Fruit fly (Drosophila melanogaster) whole organism, embryonic: ENCODE results near the gene CG4297.
A peak's percentile ranks its signal among the peaks of the same experiment; 100 is the strongest.

Experiments used
- ATbp ChIP-seq: fragments of 200-800 bp; sonication (Bioruptor generic); optimal IDR thresholded peaks from 2 replicates; lab custom pipeline; 2017; ENCODE audit warnings: missing biosample characterization, mild to moderate bottlenecking, missing genetic modification characterization, missing genetic modification reagents
- Abd-B ChIP-seq: fragments of 200-800 bp; sonication (Bioruptor generic); optimal IDR thresholded peaks from 2 replicates; lab custom pipeline; 2018; ENCODE audit warnings: missing biosample characterization, mild to moderate bottlenecking, missing genetic modification characterization, moderate library complexity
- CG10209 ChIP-seq: fragments of 200-800 bp; sonication (Bioruptor generic); optimal IDR thresholded peaks from 3 replicates; lab custom pipeline; 2017; ENCODE audit warnings: missing biosample characterization, mild to moderate bottlenecking, missing genetic modification characterization, missing genetic modification reagents
- CG10267 ChIP-seq: fragments of 200-800 bp; sonication (Bioruptor generic); optimal IDR thresholded peaks from 2 replicates; lab custom pipeline; 2018; ENCODE audit warnings: missing biosample characterization, mild to moderate bottlenecking, missing genetic modification characterization, moderate library complexity
- CG10366 ChIP-seq: fragments of 200-800 bp; sonication (Bioruptor generic); IDR thresholded peaks from 2 replicates; pipeline ENCODE4 v1.3.6; 2022; ENCODE audit warnings: missing biosample characterization, missing genetic modification characterization
- CG10959 ChIP-seq: fragments of 200-800 bp; sonication (Bioruptor generic); IDR thresholded peaks from 2 replicates; pipeline ENCODE4 v1.3.6; 2022; ENCODE audit warnings: missing biosample characterization, missing genetic modification characterization
- CG11695 ChIP-seq: fragments of 200-800 bp; sonication (Bioruptor generic); IDR thresholded peaks from 3 replicates; pipeline ENCODE4 v1.3.6; 2022; ENCODE audit warnings: missing biosample characterization, missing genetic modification characterization
- CG14710 ChIP-seq: fragments of 200-800 bp; sonication (Bioruptor generic); optimal IDR thresholded peaks from 3 replicates; lab custom pipeline; 2019; ENCODE audit warnings: missing biosample characterization, mild to moderate bottlenecking, missing genetic modification characterization, moderate library complexity
- CG15514 ChIP-seq: fragments of 200-800 bp; sonication (Bioruptor generic); optimal IDR thresholded peaks from 3 replicates; lab custom pipeline; 2017; ENCODE audit warnings: missing biosample characterization, missing genetic modification characterization, mild to moderate bottlenecking, moderate library complexity, missing genetic modification reagents
- CG16813 ChIP-seq: fragments of 200-800 bp; sonication (Bioruptor generic); IDR thresholded peaks from 3 replicates; pipeline ENCODE4 v1.3.6; 2022; ENCODE audit warnings: missing biosample characterization, missing genetic modification characterization; ENCODE audit not compliant: partially characterized antibody
- CG17612 ChIP-seq: fragments of 200-800 bp; sonication (Bioruptor generic); IDR thresholded peaks from 2 replicates; pipeline ENCODE4 v1.3.6; 2022; ENCODE audit warnings: missing biosample characterization, missing genetic modification characterization
- CG18599 ChIP-seq: fragments of 200-800 bp; sonication (Bioruptor generic); optimal IDR thresholded peaks from 3 replicates; lab custom pipeline; 2017; ENCODE audit warnings: missing biosample characterization, missing genetic modification characterization, mild to moderate bottlenecking, moderate library complexity, missing genetic modification reagents
- CG2120 ChIP-seq: fragments of 200-800 bp; sonication (Bioruptor generic); optimal IDR thresholded peaks from 3 replicates; lab custom pipeline; 2016; ENCODE audit warnings: missing biosample characterization, missing genetic modification characterization
- CG2199 ChIP-seq: fragments of 200-800 bp; sonication (Bioruptor generic); IDR thresholded peaks from 3 replicates; pipeline ENCODE4 v1.3.6; 2022; ENCODE audit warnings: missing biosample characterization, missing genetic modification characterization
- CG31224 ChIP-seq: fragments of 200-800 bp; sonication (Bioruptor generic); IDR thresholded peaks from 2 replicates; pipeline ENCODE4 v1.3.6; 2022; ENCODE audit warnings: missing biosample characterization, missing genetic modification characterization
- CG31441 ChIP-seq: fragments of 200-800 bp; sonication (Bioruptor generic); IDR thresholded peaks from 2 replicates; pipeline ENCODE4 v1.3.6; 2022; ENCODE audit warnings: missing biosample characterization, missing genetic modification characterization
- CG3163 ChIP-seq: fragments of 200-800 bp; sonication (Bioruptor generic); optimal IDR thresholded peaks from 3 replicates; lab custom pipeline; 2016; ENCODE audit warnings: missing biosample characterization, missing genetic modification characterization
- CG32767 ChIP-seq: fragments of 200-800 bp; sonication (Bioruptor generic); IDR thresholded peaks from 2 replicates; pipeline ENCODE4 v1.3.6; 2022; ENCODE audit warnings: missing biosample characterization, missing genetic modification characterization
- CG34376 ChIP-seq: fragments of 200-800 bp; sonication (Bioruptor generic); optimal IDR thresholded peaks from 2 replicates; lab custom pipeline; 2018; ENCODE audit warnings: missing biosample characterization, mild to moderate bottlenecking, missing genetic modification characterization
- CG3995 ChIP-seq: fragments of 200-800 bp; sonication (Bioruptor generic); optimal IDR thresholded peaks from 3 replicates; lab custom pipeline; 2016; ENCODE audit warnings: missing biosample characterization, missing genetic modification characterization
- CG4854 ChIP-seq: fragments of 200-800 bp; sonication (Bioruptor generic); optimal IDR thresholded peaks from 2 replicates; lab custom pipeline; 2016; ENCODE audit warnings: missing biosample characterization, missing genetic modification characterization, inconsistent platforms
- CG6683 ChIP-seq: fragments of 200-800 bp; sonication (Bioruptor generic); optimal IDR thresholded peaks from 2 replicates; lab custom pipeline; 2017; ENCODE audit warnings: missing biosample characterization, mild to moderate bottlenecking, missing genetic modification characterization, missing genetic modification reagents
- CG7786 ChIP-seq: fragments of 200-800 bp; sonication (Bioruptor generic); optimal IDR thresholded peaks from 2 replicates; lab custom pipeline; 2016; ENCODE audit warnings: missing biosample characterization, missing genetic modification characterization
- CG7928 ChIP-seq: fragments of 200-800 bp; sonication (Bioruptor generic); optimal IDR thresholded peaks from 2 replicates; lab custom pipeline; 2017; ENCODE audit warnings: missing biosample characterization, mild to moderate bottlenecking, missing genetic modification characterization
- CG7963 ChIP-seq: fragments of 200-800 bp; sonication (Bioruptor generic); IDR thresholded peaks from 3 replicates; pipeline ENCODE4 v1.3.6; 2022; ENCODE audit warnings: missing biosample characterization, missing genetic modification characterization; ENCODE audit not compliant: partially characterized antibody
- CG8478 ChIP-seq: fragments of >200 bp; optimal IDR thresholded peaks from 2 replicates; lab custom pipeline; 2018
- CHES-1-like ChIP-seq: fragments of 200-800 bp; sonication (Bioruptor generic); optimal IDR thresholded peaks from 2 replicates; lab custom pipeline; 2016; ENCODE audit warnings: missing biosample characterization, missing genetic modification characterization
- Fer2 ChIP-seq: fragments of 200-800 bp; sonication (Bioruptor generic); optimal IDR thresholded peaks from 2 replicates; lab custom pipeline; 2018; ENCODE audit warnings: missing biosample characterization, mild to moderate bottlenecking, missing genetic modification characterization, moderate library complexity
- Gsc ChIP-seq: fragments of 200-800 bp; sonication (Bioruptor generic); IDR thresholded peaks from 2 replicates; pipeline ENCODE4 v1.3.6; 2022; ENCODE audit warnings: missing biosample characterization, missing genetic modification characterization
- Med ChIP-seq: fragments of 200-800 bp; sonication (Bioruptor generic); peaks from one replicate; lab custom pipeline; 2016; ENCODE audit warnings: missing biosample characterization, missing genetic modification characterization, mild to moderate bottlenecking, inconsistent platforms, moderate library complexity
- PHDP ChIP-seq: fragments of 200-800 bp; sonication (Bioruptor generic); optimal IDR thresholded peaks from 3 replicates; lab custom pipeline; 2018; ENCODE audit warnings: missing biosample characterization, mild to moderate bottlenecking, missing genetic modification characterization, moderate library complexity
- Scr ChIP-seq: fragments of 200-800 bp; sonication (Bioruptor generic); IDR thresholded peaks from 2 replicates; pipeline ENCODE4 v1.3.6; 2022; ENCODE audit warnings: missing biosample characterization, missing genetic modification characterization; ENCODE audit not compliant: partially characterized antibody
- Xrp1 ChIP-seq: fragments of 200-800 bp; sonication (Bioruptor generic); IDR thresholded peaks from 2 replicates; pipeline ENCODE4 v1.3.6; 2022; ENCODE audit warnings: missing biosample characterization, missing genetic modification characterization
- ash1 ChIP-seq: fragments of 200-800 bp; sonication (Bioruptor generic); optimal IDR thresholded peaks from 2 replicates; lab custom pipeline; 2018; ENCODE audit warnings: missing biosample characterization, mild to moderate bottlenecking, missing genetic modification characterization
- bsh ChIP-seq, 2 experiments: fragments of 200-800 bp; sonication (Bioruptor generic); optimal IDR thresholded peaks; 2 replicates each; lab custom pipeline; 2017 to 2018; ENCODE audit warnings: mild to moderate bottlenecking in 2 of 2, missing biosample characterization in 2 of 2, missing genetic modification characterization in 2 of 2, moderate library complexity in 1 of 2
- chn ChIP-seq: fragments of 200-800 bp; sonication (Bioruptor generic); optimal IDR thresholded peaks from 2 replicates; lab custom pipeline; 2016; ENCODE audit warnings: missing biosample characterization, missing genetic modification characterization
- dm ChIP-seq: fragments of 200-800 bp; sonication (Bioruptor generic); optimal IDR thresholded peaks from 3 replicates; lab custom pipeline; 2016; ENCODE audit warnings: missing biosample characterization, missing genetic modification characterization
- ewg ChIP-seq: fragments of 200-800 bp; sonication (Bioruptor generic); optimal IDR thresholded peaks from 3 replicates; lab custom pipeline; 2017; ENCODE audit warnings: mild to moderate bottlenecking, missing biosample characterization, missing genetic modification reagents, missing genetic modification characterization
- fd64A ChIP-seq: fragments of 200-800 bp; sonication (Bioruptor generic); optimal IDR thresholded peaks from 3 replicates; lab custom pipeline; 2018; ENCODE audit warnings: missing biosample characterization, mild to moderate bottlenecking, missing genetic modification characterization
- ham ChIP-seq: fragments of 200-800 bp; sonication (Bioruptor generic); IDR thresholded peaks from 2 replicates; pipeline ENCODE4 v1.3.6; 2022; ENCODE audit warnings: missing biosample characterization, missing genetic modification characterization
- lab ChIP-seq: fragments of 200-800 bp; sonication (Bioruptor generic); optimal IDR thresholded peaks from 3 replicates; lab custom pipeline; 2017; ENCODE audit warnings: missing biosample characterization, missing genetic modification characterization, mild to moderate bottlenecking, moderate library complexity, missing genetic modification reagents
- lilli ChIP-seq: fragments of 200-800 bp; sonication (Bioruptor generic); optimal IDR thresholded peaks from 3 replicates; lab custom pipeline; 2016; ENCODE audit warnings: missing biosample characterization, missing genetic modification characterization
- pan ChIP-seq, 4 experiments: fragments of >200 bp in 3 of 4; fragments of 200-800 bp in 1 of 4; sonication (Bioruptor generic) in 1 of 4; optimal IDR thresholded peaks in 3 of 4; IDR thresholded peaks in 1 of 4; 2 replicates each; pipeline versions ENCODE4 v1.3.6 to Lab custom; 2017 to 2022; ENCODE audit warnings: missing biosample characterization in 2 of 4, missing genetic modification characterization in 2 of 4, mixed read lengths in 1 of 4
- peb ChIP-seq: fragments of 200-800 bp; sonication (Bioruptor generic); IDR thresholded peaks from 2 replicates; pipeline ENCODE4 v1.3.6; 2022; ENCODE audit warnings: missing biosample characterization, missing genetic modification characterization
- salm ChIP-seq: fragments of 200-800 bp; sonication (Bioruptor generic); optimal IDR thresholded peaks from 2 replicates; lab custom pipeline; 2018; ENCODE audit warnings: missing biosample characterization, mild to moderate bottlenecking, missing genetic modification characterization
- shn ChIP-seq: fragments of 200-800 bp; sonication (Bioruptor generic); optimal IDR thresholded peaks from 3 replicates; lab custom pipeline; 2016; ENCODE audit warnings: missing biosample characterization, missing genetic modification characterization
- sqz ChIP-seq: fragments of 200-800 bp; sonication (Bioruptor generic); optimal IDR thresholded peaks from 3 replicates; lab custom pipeline; 2018; ENCODE audit warnings: missing biosample characterization, mild to moderate bottlenecking, missing genetic modification characterization
- tap ChIP-seq: fragments of 200-800 bp; optimal IDR thresholded peaks from 3 replicates; lab custom pipeline; 2019; ENCODE audit warnings: missing biosample characterization, mild to moderate bottlenecking, missing genetic modification characterization, moderate library complexity
- tio ChIP-seq: fragments of 200-800 bp; sonication (Bioruptor generic); optimal IDR thresholded peaks from 2 replicates; lab custom pipeline; 2017; ENCODE audit warnings: missing biosample characterization, missing genetic modification characterization, inconsistent platforms

CG4297 gene

DNA sequence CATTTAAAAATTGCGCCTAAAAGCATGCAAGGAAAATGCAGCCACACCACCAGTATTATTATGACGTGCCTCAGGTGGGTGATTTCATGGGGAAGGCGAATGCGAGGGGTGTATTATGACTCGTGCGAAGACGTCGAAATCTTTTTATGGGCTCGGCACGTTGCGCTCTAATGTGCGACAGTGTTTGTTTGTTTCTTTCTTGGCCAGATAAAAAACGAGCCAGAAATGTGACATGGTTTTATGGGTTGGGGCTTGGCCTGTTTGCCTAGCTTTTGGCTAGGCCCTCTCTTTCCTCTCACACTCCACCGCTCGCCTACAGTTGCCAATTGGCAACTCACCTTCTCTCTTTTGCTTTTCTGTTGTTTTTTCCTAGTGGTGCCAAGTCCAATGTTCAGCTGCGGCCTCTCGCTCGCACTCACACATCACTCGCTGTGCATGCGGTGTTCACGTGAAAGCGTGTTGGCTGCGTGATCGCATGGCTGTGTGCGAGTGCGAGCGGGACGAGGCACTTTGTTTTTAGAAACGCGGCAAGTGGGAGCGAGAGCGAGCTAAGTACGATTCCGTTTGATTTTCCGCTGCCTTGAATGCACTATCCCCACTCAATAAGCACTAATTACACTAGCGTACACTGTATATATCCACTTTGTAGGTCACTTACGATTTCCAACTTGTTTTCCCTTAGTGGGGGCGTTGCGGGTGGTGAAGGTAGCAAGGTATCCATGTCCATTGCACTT is 6.9 kb upstream of the CG4297 start (continued):
- no peak for TF ChIP-seq CG16813 (GFP tag; lab: Robert Waterston, UW)
- peak; percentile 13 to 100 for TF ChIP-seq bsh (GFP tag; optimal IDR thresholded peaks at IDR 0.05; lab: Kevin White, UChicago)
- TF ChIP-seq CG3995 (GFP tag; lab: Kevin White, UChicago): no peak
- TF ChIP-seq Fer2: no peak
- TF ChIP-seq dm (GFP tag; lab: Kevin White, UChicago): peak; percentile 77
- no peak for TF ChIP-seq CG10209 (GFP tag; lab: Kevin White, UChicago)
- no peak for TF ChIP-seq CG32767 (GFP tag; lab: Robert Waterston, UW)
- peak; percentile 62 for TF ChIP-seq CG34376 (GFP tag; lab: Kevin White, UChicago)
- no peak for TF ChIP-seq tio (GFP tag; lab: Kevin White, UChicago)
- TF ChIP-seq sqz (GFP tag; lab: Kevin White, UChicago): peak; percentile 66
- peak; percentile 2 for TF ChIP-seq CG14710 (tag; lab: Kevin White, UChicago)
- no peak for TF ChIP-seq CG31224
- TF ChIP-seq lilli (GFP tag; lab: Kevin White, UChicago): no peak
- peak; percentile 62 for TF ChIP-seq CG15514
- TF ChIP-seq pan (optimal IDR thresholded peaks at IDR 0.05; lab: Kevin White, UChicago): no peak
- TF ChIP-seq pan (GFP tag; optimal IDR thresholded peaks at IDR 0.05 in 1 of 2, IDR thresholded peaks at IDR 0.05 in 1 of 2): no peak
- TF ChIP-seq CG3163: peak; percentile 47
- peak; percentile 81 for TF ChIP-seq CG18599 (GFP tag; lab: Kevin White, UChicago)
- TF ChIP-seq ham (GFP tag; lab: Robert Waterston, UW): no peak
- TF ChIP-seq fd64A (GFP tag; lab: Kevin White, UChicago): no peak
- no peak for TF ChIP-seq CG10267 (tag; lab: Kevin White, UChicago)
- TF ChIP-seq lab (GFP tag; lab: Kevin White, UChicago): peak; percentile 85
- peak; percentile 16 for TF ChIP-seq CG7928 (GFP tag; lab: Kevin White, UChicago)
- peak; percentile 63 for TF ChIP-seq Abd-B (GFP tag; lab: Kevin White, UChicago)
- TF ChIP-seq peb: no peak
- no peak for TF ChIP-seq Gsc (GFP tag; lab: Robert Waterston, UW)
- TF ChIP-seq CHES-1-like: no peak
- TF ChIP-seq chn (GFP tag; lab: Kevin White, UChicago): peak; percentile 70
- TF ChIP-seq Med (GFP tag; lab: Kevin White, UChicago): peak; percentile 91
- TF ChIP-seq CG11695 (GFP tag; lab: Robert Waterston, UW): no peak
- TF ChIP-seq Xrp1 (GFP tag; lab: Robert Waterston, UW): no peak
- TF ChIP-seq shn (GFP tag; lab: Kevin White, UChicago): peak; percentile 40
- TF ChIP-seq ATbp (GFP tag; lab: Kevin White, UChicago): peak; percentile 8
- no peak for TF ChIP-seq ewg
- no peak for TF ChIP-seq CG10366 (GFP tag; lab: Robert Waterston, UW)
- no peak for TF ChIP-seq CG7963 (GFP tag; lab: Robert Waterston, UW)
- peak; percentile 47 for TF ChIP-seq salm
- no peak for TF ChIP-seq CG10959 (GFP tag; lab: Robert Waterston, UW)
- TF ChIP-seq CG31441: no peak
- peak; percentile 20 for TF ChIP-seq CG6683 (GFP tag; lab: Kevin White, UChicago)
- no peak for TF ChIP-seq CG17612 (GFP tag; lab: Robert Waterston, UW)
- TF ChIP-seq PHDP (tag; lab: Kevin White, UChicago): peak; percentile 47
- no peak for TF ChIP-seq CG4854 (GFP tag; lab: Kevin White, UChicago)
- no peak for TF ChIP-seq CG7786 (GFP tag; lab: Kevin White, UChicago)
- no peak for TF ChIP-seq CG2199 (GFP tag; lab: Robert Waterston, UW)
- TF ChIP-seq Scr (GFP tag; lab: Robert Waterston, UW): no peak
- no peak for TF ChIP-seq CG2120 (GFP tag; lab: Kevin White, UChicago)
- TF ChIP-seq CG8478 (lab: Kevin White, UChicago): peak; percentile 80
- TF ChIP-seq tap: no peak
- peak; percentile 40 for TF ChIP-seq ash1
